Worm (Caenorhabditis elegans) whole organism, midembryonic: ENCODE measurements around the gene Y38H6C.20.

Experiments used
- cog-1 ChIP-seq: sonication (generic microtip); optimal IDR thresholded peaks from 2 replicates; lab custom pipeline; 2016; ENCODE audit warnings: missing genetic modification characterization, missing compliant biosample characterization
- flt-1 ChIP-seq: fragments of 200-800 bp; sonication (Bioruptor generic); IDR thresholded peaks from 2 replicates; pipeline ENCODE4 v1.3.6; 2022; ENCODE audit warnings: missing genetic modification characterization, missing compliant biosample characterization
- klf-2 ChIP-seq: fragments of 200-800 bp; sonication (Bioruptor generic); conservative IDR thresholded peaks from 2 replicates; pipeline ENCODE4 v1.3.6; 2022; ENCODE audit warnings: missing genetic modification reagents, missing genetic modification characterization, missing compliant biosample characterization
- med-1 ChIP-seq: sonication (generic microtip); optimal IDR thresholded peaks from 2 replicates; lab custom pipeline; 2017; ENCODE audit warnings: missing genetic modification characterization, mild to moderate bottlenecking, missing compliant biosample characterization, antibody characterized with exemption, missing genetic modification reagents; ENCODE audit not compliant: insufficient read depth
- ref-1 ChIP-seq: fragments of 200-800 bp; sonication (Bioruptor generic); conservative IDR thresholded peaks from 2 replicates; pipeline ENCODE4 v1.3.6; 2022; ENCODE audit warnings: missing genetic modification reagents, missing genetic modification characterization, missing compliant biosample characterization
- tab-1 ChIP-seq: fragments of 200-800 bp; sonication (Bioruptor generic); IDR thresholded peaks from 2 replicates; pipeline ENCODE4 v1.3.6; 2022; ENCODE audit warnings: missing genetic modification characterization, missing compliant biosample characterization

ce11 chrV:20534072-20534471, 16.9 kb downstream of the Y38H6C.20 start, which contains the start of gene famh-161:
- TF ChIP-seq ref-1 (GFP tag; lab: Robert Waterston, UW) (no peak), flt-1 (no peak), med-1 (GFP tag; lab: Kevin White, UChicago) (no peak), tab-1 (GFP tag; lab: Robert Waterston, UW) (no peak), cog-1 (no peak), klf-2 (GFP tag; lab: Robert Waterston, UW) (no peak)
